Fruit fly (Drosophila melanogaster) whole organism, embryonic: Measurements from ENCODE around the gene CG13603.
A peak's percentile ranks its signal among the peaks of the same experiment; 100 is the strongest.

Source experiments
- Atf3 ChIP-seq: fragments of 200-800 bp; sonication (Bioruptor generic); optimal IDR thresholded peaks from 3 replicates; lab custom pipeline; 2016; ENCODE audit warnings: missing biosample characterization, missing genetic modification characterization
- CG10979 ChIP-seq: fragments of 200-800 bp; sonication (Bioruptor generic); optimal IDR thresholded peaks from 2 replicates; lab custom pipeline; 2018; ENCODE audit warnings: missing biosample characterization, mild to moderate bottlenecking, missing genetic modification characterization, moderate library complexity
- CG11398 ChIP-seq: fragments of 200-800 bp; sonication (Bioruptor generic); optimal IDR thresholded peaks from 2 replicates; lab custom pipeline; 2016; ENCODE audit warnings: missing biosample characterization, missing genetic modification characterization
- CG11504 ChIP-seq: fragments of 200-800 bp; sonication (Bioruptor generic); optimal IDR thresholded peaks from 3 replicates; lab custom pipeline; 2019; ENCODE audit warnings: missing biosample characterization, mild to moderate bottlenecking, missing genetic modification characterization, moderate library complexity
- CG13624 ChIP-seq: fragments of 200-800 bp; sonication (Bioruptor generic); optimal IDR thresholded peaks from 2 replicates; lab custom pipeline; 2016; ENCODE audit warnings: missing biosample characterization, missing genetic modification characterization
- CG17829 ChIP-seq: fragments of 200-800 bp; optimal IDR thresholded peaks from 2 replicates; lab custom pipeline; 2019; ENCODE audit warnings: missing biosample characterization, mild to moderate bottlenecking, missing genetic modification characterization, moderate library complexity
- CG18599 ChIP-seq: fragments of 200-800 bp; sonication (Bioruptor generic); optimal IDR thresholded peaks from 3 replicates; lab custom pipeline; 2017; ENCODE audit warnings: missing biosample characterization, missing genetic modification characterization, mild to moderate bottlenecking, moderate library complexity, missing genetic modification reagents
- CG2116 ChIP-seq: fragments of 200-800 bp; sonication (Bioruptor generic); optimal IDR thresholded peaks from 3 replicates; lab custom pipeline; 2018; ENCODE audit warnings: missing biosample characterization, mild to moderate bottlenecking, missing genetic modification characterization
- CG30403 ChIP-seq: fragments of 200-800 bp; sonication (Bioruptor generic); optimal IDR thresholded peaks from 3 replicates; lab custom pipeline; 2016; ENCODE audit warnings: missing biosample characterization, missing genetic modification characterization
- CG32532 ChIP-seq: fragments of 200-800 bp; sonication (Bioruptor generic); IDR thresholded peaks from 2 replicates; pipeline ENCODE4 v1.3.6; 2022; ENCODE audit warnings: missing biosample characterization, missing genetic modification characterization
- CG3281 ChIP-seq: fragments of 200-800 bp; sonication (Bioruptor generic); optimal IDR thresholded peaks from 3 replicates; lab custom pipeline; 2017; ENCODE audit warnings: missing biosample characterization, mild to moderate bottlenecking, missing genetic modification characterization
- CG33557 ChIP-seq: fragments of 200-800 bp; sonication (Bioruptor generic); optimal IDR thresholded peaks from 2 replicates; lab custom pipeline; 2019; ENCODE audit warnings: missing biosample characterization, mild to moderate bottlenecking, missing genetic modification characterization, moderate library complexity
- CG3847 ChIP-seq: fragments of 200-800 bp; sonication (Bioruptor generic); IDR thresholded peaks from 2 replicates; pipeline ENCODE4 v1.3.6; 2022; ENCODE audit warnings: missing biosample characterization, missing genetic modification characterization
- CG4360 ChIP-seq: fragments of 200-800 bp; sonication (Bioruptor generic); IDR thresholded peaks from 2 replicates; pipeline ENCODE4 v1.3.6; 2022; ENCODE audit warnings: missing biosample characterization, missing genetic modification characterization
- CG4404 ChIP-seq: fragments of 200-800 bp; sonication (Bioruptor generic); IDR thresholded peaks from 2 replicates; pipeline ENCODE4 v1.3.6; 2022; ENCODE audit warnings: missing biosample characterization, missing genetic modification characterization
- CG6791 ChIP-seq: fragments of 200-800 bp; sonication (Bioruptor generic); IDR thresholded peaks from 3 replicates; pipeline ENCODE4 v1.3.6; 2022; ENCODE audit warnings: missing biosample characterization, missing genetic modification characterization; ENCODE audit not compliant: partially characterized antibody
- CG7357 ChIP-seq: fragments of 200-800 bp; sonication (Bioruptor generic); IDR thresholded peaks from 3 replicates; pipeline ENCODE4 v1.3.6; 2022; ENCODE audit warnings: missing biosample characterization, missing genetic modification characterization
- CG7556 ChIP-seq: fragments of 200-800 bp; sonication (Bioruptor generic); optimal IDR thresholded peaks from 2 replicates; lab custom pipeline; 2017; ENCODE audit warnings: missing biosample characterization, mild to moderate bottlenecking, missing genetic modification characterization
- CG8089 ChIP-seq: fragments of 200-800 bp; sonication (Bioruptor generic); optimal IDR thresholded peaks from 3 replicates; lab custom pipeline; 2016; ENCODE audit warnings: missing biosample characterization, missing genetic modification characterization
- CG9876 ChIP-seq: fragments of 200-800 bp; sonication (Bioruptor generic); optimal IDR thresholded peaks from 2 replicates; lab custom pipeline; 2016; ENCODE audit warnings: missing biosample characterization, missing genetic modification characterization
- D ChIP-seq, 2 experiments: fragments of 200-800 bp in 1 of 2; fragments of >200 bp in 1 of 2; sonication (Bioruptor generic) in 1 of 2; optimal IDR thresholded peaks; 2 replicates in 1 of 2; 3 replicates in 1 of 2; lab custom pipeline; 2017; ENCODE audit warnings: mild to moderate bottlenecking in 1 of 2, missing biosample characterization in 1 of 2, missing genetic modification characterization in 1 of 2, missing genetic modification reagents in 1 of 2
- Dbx ChIP-seq: fragments of 200-800 bp; sonication (Bioruptor generic); IDR thresholded peaks from 3 replicates; pipeline ENCODE4 v1.3.6; 2022; ENCODE audit warnings: missing biosample characterization, missing genetic modification characterization
- Drgx ChIP-seq: fragments of 200-800 bp; sonication (Bioruptor generic); IDR thresholded peaks from 2 replicates; pipeline ENCODE4 v1.3.6; 2022; ENCODE audit warnings: missing biosample characterization, missing genetic modification characterization
- ERR ChIP-seq: fragments of 200-800 bp; sonication (Bioruptor generic); optimal IDR thresholded peaks from 2 replicates; lab custom pipeline; 2016; ENCODE audit warnings: missing biosample characterization, missing genetic modification characterization
- Ets97D ChIP-seq: fragments of 200-800 bp; sonication (Bioruptor generic); optimal IDR thresholded peaks from 3 replicates; lab custom pipeline; 2016; ENCODE audit warnings: missing biosample characterization, missing genetic modification characterization
- Fer3 ChIP-seq: fragments of 200-800 bp; sonication (Bioruptor generic); optimal IDR thresholded peaks from 2 replicates; lab custom pipeline; 2018; ENCODE audit warnings: missing biosample characterization, mild to moderate bottlenecking, missing genetic modification characterization, moderate library complexity
- Lim3 ChIP-seq: fragments of 200-800 bp; sonication (Bioruptor generic); IDR thresholded peaks from 2 replicates; pipeline ENCODE4 v1.3.6; 2022; ENCODE audit warnings: missing biosample characterization, missing genetic modification characterization
- MTF-1 ChIP-seq: fragments of 200-800 bp; sonication (Bioruptor generic); optimal IDR thresholded peaks from 2 replicates; lab custom pipeline; 2018; ENCODE audit warnings: missing biosample characterization, mild to moderate bottlenecking, missing genetic modification characterization, borderline replicate concordance
- Side ChIP-seq: fragments of 200-800 bp; sonication (Bioruptor generic); optimal IDR thresholded peaks from 2 replicates; lab custom pipeline; 2016; ENCODE audit warnings: missing biosample characterization, missing genetic modification characterization
- Sin3A ChIP-seq: fragments of >200 bp; optimal IDR thresholded peaks from 2 replicates; lab custom pipeline; 2018
- Sox102F ChIP-seq: fragments of 200-800 bp; sonication (Bioruptor generic); optimal IDR thresholded peaks from 2 replicates; lab custom pipeline; 2018; ENCODE audit warnings: missing biosample characterization, mild to moderate bottlenecking, missing genetic modification characterization, moderate library complexity
- Spps ChIP-seq: fragments of 200-800 bp; sonication (Bioruptor generic); optimal IDR thresholded peaks from 2 replicates; lab custom pipeline; 2018; ENCODE audit warnings: missing biosample characterization, mild to moderate bottlenecking, missing genetic modification characterization
- Trl ChIP-seq, 3 experiments: fragments of >200 bp in 2 of 3; fragments of 200-800 bp in 1 of 3; sonication (Bioruptor generic) in 1 of 3; optimal IDR thresholded peaks; 2 replicates in 1 of 3; 3 replicates in 2 of 3; lab custom pipeline; 2016 to 2017; ENCODE audit warnings: missing biosample characterization in 1 of 3, missing genetic modification characterization in 1 of 3
- Xrp1 ChIP-seq: fragments of 200-800 bp; sonication (Bioruptor generic); IDR thresholded peaks from 2 replicates; pipeline ENCODE4 v1.3.6; 2022; ENCODE audit warnings: missing biosample characterization, missing genetic modification characterization
- bab2 ChIP-seq: fragments of 200-800 bp; sonication (Bioruptor generic); optimal IDR thresholded peaks from 2 replicates; lab custom pipeline; 2016; ENCODE audit warnings: missing biosample characterization, missing genetic modification characterization
- bsh ChIP-seq, 2 experiments: fragments of 200-800 bp; sonication (Bioruptor generic); optimal IDR thresholded peaks; 2 replicates each; lab custom pipeline; 2017 to 2018; ENCODE audit warnings: mild to moderate bottlenecking in 2 of 2, missing biosample characterization in 2 of 2, missing genetic modification characterization in 2 of 2, moderate library complexity in 1 of 2
- caup ChIP-seq: fragments of 200-800 bp; sonication (Bioruptor generic); optimal IDR thresholded peaks from 3 replicates; lab custom pipeline; 2017; ENCODE audit warnings: missing biosample characterization, mild to moderate bottlenecking, missing genetic modification characterization, moderate library complexity; ENCODE audit not compliant: severe bottlenecking
- cg ChIP-seq: fragments of 200-800 bp; sonication (Bioruptor generic); optimal IDR thresholded peaks from 3 replicates; lab custom pipeline; 2019; ENCODE audit warnings: missing biosample characterization, mild to moderate bottlenecking, missing genetic modification characterization, moderate library complexity
- chinmo ChIP-seq: fragments of 200-800 bp; sonication (Bioruptor generic); IDR thresholded peaks from 4 replicates; pipeline ENCODE4 v1.3.6; 2022; ENCODE audit warnings: missing biosample characterization, missing genetic modification characterization; ENCODE audit not compliant: partially characterized antibody
- chm ChIP-seq: fragments of 200-800 bp; sonication (Bioruptor generic); IDR thresholded peaks from 2 replicates; pipeline ENCODE4 v1.3.6; 2022; ENCODE audit warnings: missing biosample characterization, missing genetic modification characterization
- hbn ChIP-seq: fragments of 200-800 bp; sonication (Bioruptor generic); IDR thresholded peaks from 2 replicates; pipeline ENCODE4 v1.3.6; 2022; ENCODE audit warnings: missing biosample characterization, missing genetic modification characterization; ENCODE audit not compliant: partially characterized antibody
- jumu ChIP-seq: fragments of 200-800 bp; sonication (Bioruptor generic); optimal IDR thresholded peaks from 3 replicates; lab custom pipeline; 2016; ENCODE audit warnings: missing biosample characterization, missing genetic modification characterization
- odd ChIP-seq: fragments of 200-800 bp; sonication (Bioruptor generic); optimal IDR thresholded peaks from 2 replicates; lab custom pipeline; 2017; ENCODE audit warnings: missing biosample characterization, mild to moderate bottlenecking, missing genetic modification characterization
- row ChIP-seq: fragments of 200-800 bp; sonication (Bioruptor generic); IDR thresholded peaks from 3 replicates; pipeline ENCODE4 v1.3.6; 2022; ENCODE audit warnings: missing biosample characterization, missing genetic modification characterization
- sc ChIP-seq, 3 experiments: fragments of >200 bp in 2 of 3; fragments of 200-800 bp in 1 of 3; sonication (Bioruptor generic) in 1 of 3; optimal IDR thresholded peaks; 2 replicates in 2 of 3; 3 replicates in 1 of 3; lab custom pipeline; 2017; ENCODE audit warnings: mild to moderate bottlenecking in 1 of 3, missing biosample characterization in 1 of 3, missing genetic modification characterization in 1 of 3, missing genetic modification reagents in 1 of 3
- shn ChIP-seq: fragments of 200-800 bp; sonication (Bioruptor generic); optimal IDR thresholded peaks from 3 replicates; lab custom pipeline; 2016; ENCODE audit warnings: missing biosample characterization, missing genetic modification characterization
- unc-4 ChIP-seq: fragments of 200-800 bp; sonication (Bioruptor generic); IDR thresholded peaks from 2 replicates; pipeline ENCODE4 v1.3.6; 2022; ENCODE audit warnings: missing biosample characterization, missing genetic modification characterization; ENCODE audit not compliant: partially characterized antibody
- wor ChIP-seq: fragments of 200-800 bp; sonication (Bioruptor generic); IDR thresholded peaks from 2 replicates; pipeline ENCODE4 v1.3.6; 2022; ENCODE audit warnings: missing biosample characterization, missing genetic modification characterization

CG13603 gene

dm6 chr3R:23986479-23986930, at the start of gene CG13603, which contains the start of gene CG5902 (continued):
- TF ChIP-seq Spps (tag; lab: Kevin White, UChicago) (peak; percentile 23), CG11398 (peak; percentile 59), Xrp1 (GFP tag; lab: Robert Waterston, UW) (peak; percentile 28; the same call in 1 of the 2 replicates), unc-4 (GFP tag; lab: Robert Waterston, UW) (peak; percentile 65), wor (GFP tag; lab: Robert Waterston, UW) (no peak), CG30403 (GFP tag; lab: Kevin White, UChicago) (peak; percentile 64), CG13624 (GFP tag; lab: Kevin White, UChicago) (peak; percentile 86), Dbx (GFP tag; lab: Robert Waterston, UW) (peak; percentile 77), MTF-1 (GFP tag; lab: Kevin White, UChicago) (peak; percentile 28), Lim3 (GFP tag; lab: Robert Waterston, UW) (no peak), Sox102F (GFP tag; lab: Kevin White, UChicago) (no peak), CG7357 (no peak), CG2116 (GFP tag; lab: Kevin White, UChicago) (peak; percentile 98), bsh (GFP tag; optimal IDR thresholded peaks at IDR 0.05; lab: Kevin White, UChicago) (peak in 1 of 2 experiments; percentile 17), CG11504 (no peak), CG18599 (GFP tag; lab: Kevin White, UChicago) (peak; percentile 39), caup (GFP tag; lab: Kevin White, UChicago) (no peak), ERR (GFP tag; lab: Kevin White, UChicago) (peak; percentile 78), chm (0 out of 2 replicates have a peak, but pooled peaks have one; percentile 43), Ets97D (peak; percentile 80), CG9876 (GFP tag; lab: Kevin White, UChicago) (peak; percentile 4), shn (peak; percentile 47), CG32532 (GFP tag; lab: Robert Waterston, UW) (0 out of 2 replicates have a peak, but pooled peaks have one; percentile 11), CG4360 (GFP tag; lab: Robert Waterston, UW) (peak; percentile 41; the same call in 1 of the 2 replicates), Trl (optimal IDR thresholded peaks at IDR 0.05; lab: Kevin White, UChicago) (no peak), Trl (GFP tag; optimal IDR thresholded peaks at IDR 0.05; lab: Kevin White, UChicago) (peak; percentile 51), Drgx (GFP tag; lab: Robert Waterston, UW) (peak; percentile 42; the same call in 1 of the 2 replicates), CG33557 (GFP tag; lab: Kevin White, UChicago) (no peak), chinmo (GFP tag; lab: Robert Waterston, UW) (peak; percentile 98), CG10979 (tag; lab: Kevin White, UChicago) (peak; percentile 29), CG4404 (no peak; the same call in 1 of the 2 replicates), jumu (GFP tag; lab: Kevin White, UChicago) (peak; percentile 60), CG17829 (tag; lab: Kevin White, UChicago) (peak; percentile 38), row (GFP tag; lab: Robert Waterston, UW) (peak; percentile 58; the same call in 2 of the 3 replicates), CG8089 (GFP tag; lab: Kevin White, UChicago) (peak; percentile 0), bab2 (GFP tag; lab: Kevin White, UChicago) (peak; percentile 26), Sin3A (lab: Kevin White, UChicago) (peak; percentile 72), Atf3 (GFP tag; lab: Kevin White, UChicago) (no peak), D (optimal IDR thresholded peaks at IDR 0.05; lab: Kevin White, UChicago) (peak; percentile 26), D (GFP tag; optimal IDR thresholded peaks at IDR 0.05; lab: Kevin White, UChicago) (no peak), CG7556 (no peak), Side (GFP tag; lab: Kevin White, UChicago) (peak; percentile 73), hbn (peak; percentile 71; the same call in 1 of the 2 replicates), Fer3 (tag; lab: Kevin White, UChicago) (no peak), sc (optimal IDR thresholded peaks at IDR 0.05; lab: Kevin White, UChicago) (no peak), sc (GFP tag; optimal IDR thresholded peaks at IDR 0.05; lab: Kevin White, UChicago) (no peak), cg (peak; percentile 59), CG6791 (GFP tag; lab: Robert Waterston, UW) (peak; percentile 79), odd (GFP tag; lab: Kevin White, UChicago) (peak; percentile 25), CG3281 (no peak), CG3847 (peak; percentile 67)
